In genomic region chr3R:5554082-5554481, dm6 we compare ENCODE assay signal across 2 fruit fly cellular contexts.
TF ChIP-seq lines count a peak whose summit lies in the region.

TSS of gene Pcmt (minus strand) at chr3R:5554316.

- no peak for TF ChIP-seq CTCF in whole organism, embryonic (GFP tag; optimal IDR thresholded peaks at IDR 0.05; lab: Kevin White, UChicago)

TF ChIP-seq in whole organism, embryonic, 481 proteins besides CTCF, POLR2A, EP300 and RAD21 (continues in another document):
- TF ChIP-seq YL-1 (GFP tag; optimal IDR thresholded peaks at IDR 0.05; lab: Kevin White, UChicago) (no peak), Max (GFP tag; optimal IDR thresholded peaks at IDR 0.05; lab: Kevin White, UChicago) (no peak), CG5180 (GFP tag; optimal IDR thresholded peaks at IDR 0.05; lab: Kevin White, UChicago) (no peak), Gug (GFP tag; IDR thresholded peaks at IDR 0.05; lab: Robert Waterston, UW) (no peak), CG2199 (GFP tag; IDR thresholded peaks at IDR 0.05; lab: Robert Waterston, UW) (0 out of 3 replicates have a peak, but pooled peaks have one; percentile 22), CG34224 (GFP tag; IDR thresholded peaks at IDR 0.05; lab: Robert Waterston, UW; ENCODE audit: partially characterized antibody) (peak; percentile 24; the same call in 2 of the 3 replicates), sna (GFP tag; IDR thresholded peaks at IDR 0.05; lab: Robert Waterston, UW; ENCODE audit: partially characterized antibody) (peak; percentile 32; the same call in 1 of the 2 replicates), Sry-δ (GFP tag; optimal IDR thresholded peaks at IDR 0.05; lab: Kevin White, UChicago) (peak; percentile 70), cg (GFP tag; optimal IDR thresholded peaks at IDR 0.05; lab: Kevin White, UChicago) (peak; percentile 55), ase (GFP tag; IDR thresholded peaks at IDR 0.05; lab: Robert Waterston, UW) (no peak), CG11504 (tag; optimal IDR thresholded peaks at IDR 0.05; lab: Kevin White, UChicago) (no peak), CG18262 (tag; optimal IDR thresholded peaks at IDR 0.05; lab: Kevin White, UChicago) (no peak), Mes4 (GFP tag; optimal IDR thresholded peaks at IDR 0.05; lab: Kevin White, UChicago) (no peak), Lim3 (GFP tag; IDR thresholded peaks at IDR 0.05; lab: Robert Waterston, UW) (no peak), Dll (GFP tag; IDR thresholded peaks at IDR 0.05; lab: Robert Waterston, UW; ENCODE audit: partially characterized antibody) (0 out of 4 replicates have a peak, but pooled peaks have one; percentile 51), Dref (GFP tag; IDR thresholded peaks at IDR 0.05; lab: Robert Waterston, UW) (peak; percentile 69), D19A (tag; optimal IDR thresholded peaks at IDR 0.05; lab: Kevin White, UChicago) (peak; percentile 6), pzg (GFP tag; optimal IDR thresholded peaks at IDR 0.05; lab: Kevin White, UChicago) (peak; percentile 31), CG18011 (GFP tag; optimal IDR thresholded peaks at IDR 0.05; lab: Kevin White, UChicago) (no peak), sr (GFP tag; IDR thresholded peaks at IDR 0.05; lab: Robert Waterston, UW) (no peak), Spps (tag; optimal IDR thresholded peaks at IDR 0.05; lab: Kevin White, UChicago) (no peak), CG14014 (GFP tag; IDR thresholded peaks at IDR 0.05; lab: Robert Waterston, UW) (no peak), vnd (GFP tag; IDR thresholded peaks at IDR 0.05; lab: Robert Waterston, UW; ENCODE audit: partially characterized antibody) (0 out of 3 replicates have a peak, but pooled peaks have one; percentile 29), CG7786 (GFP tag; optimal IDR thresholded peaks at IDR 0.05; lab: Kevin White, UChicago) (no peak), CG31224 (GFP tag; IDR thresholded peaks at IDR 0.05; lab: Robert Waterston, UW) (no peak), zfh2 (GFP tag; optimal IDR thresholded peaks at IDR 0.05; lab: Kevin White, UChicago) (no peak), CG16813 (GFP tag; IDR thresholded peaks at IDR 0.05; lab: Robert Waterston, UW; ENCODE audit: partially characterized antibody) (peak; percentile 48; the same call in 1 of the 3 replicates), CG12942 (GFP tag; optimal IDR thresholded peaks at IDR 0.05; lab: Kevin White, UChicago) (no peak), dpn (GFP tag; optimal IDR thresholded peaks at IDR 0.05; lab: Kevin White, UChicago) (no peak), ttk (GFP tag; IDR thresholded peaks at IDR 0.05; lab: Robert Waterston, UW) (no peak), CG10366 (GFP tag; IDR thresholded peaks at IDR 0.05; lab: Robert Waterston, UW) (no peak), Lhr (GFP tag; optimal IDR thresholded peaks at IDR 0.05; lab: Kevin White, UChicago) (no peak), ERR (GFP tag; optimal IDR thresholded peaks at IDR 0.05; lab: Kevin White, UChicago) (no peak), slp2 (GFP tag; optimal IDR thresholded peaks at IDR 0.05; lab: Kevin White, UChicago) (no peak), MBD-R2 (GFP tag; IDR thresholded peaks at IDR 0.05; lab: Robert Waterston, UW) (peak; percentile 82), CG2875 (GFP tag; optimal IDR thresholded peaks at IDR 0.05; lab: Kevin White, UChicago) (no peak), sim (GFP tag; IDR thresholded peaks at IDR 0.05; lab: Robert Waterston, UW) (no peak), Hsf (GFP tag; optimal IDR thresholded peaks at IDR 0.05; lab: Kevin White, UChicago) (no peak), NC2β (GFP tag; optimal IDR thresholded peaks at IDR 0.05; lab: Kevin White, UChicago) (no peak), Dp (GFP tag; optimal IDR thresholded peaks at IDR 0.05; lab: Kevin White, UChicago) (peak; percentile 20), MESR4 (GFP tag; optimal IDR thresholded peaks at IDR 0.05; lab: Kevin White, UChicago) (peak; percentile 52), CG30020 (tag; optimal IDR thresholded peaks at IDR 0.05; lab: Kevin White, UChicago) (peak; percentile 22), E2f2 (GFP tag; IDR thresholded peaks at IDR 0.05; lab: Robert Waterston, UW) (peak; percentile 29), ind (GFP tag; optimal IDR thresholded peaks at IDR 0.05; lab: Kevin White, UChicago) (no peak)

TF ChIP-seq in whole organism, prepupa, 60 proteins besides CTCF, POLR2A, EP300 and RAD21:
- TF ChIP-seq esn (GFP tag; optimal IDR thresholded peaks at IDR 0.05; lab: Kevin White, UChicago): peak; percentile 2
- TF ChIP-seq CG8119 (GFP tag; IDR thresholded peaks at IDR 0.05; lab: Robert Waterston, UW): no peak
